Worm (Caenorhabditis elegans) whole organism, young adult: ENCODE measurements around the gene ufd-2.

Source experiments
- B0019.2 ChIP-seq: fragments of 200-800 bp; sonication (Bioruptor generic); conservative IDR thresholded peaks from 2 replicates; pipeline ENCODE4 v1.3.6; 2022; ENCODE audit warnings: missing genetic modification reagents, missing genetic modification characterization, missing compliant biosample characterization
- B0035.1 ChIP-seq: sonication (generic microtip); optimal IDR thresholded peaks from 2 replicates; lab custom pipeline; 2016; ENCODE audit warnings: missing genetic modification characterization, mild to moderate bottlenecking, missing compliant biosample characterization, missing genotype, missing genetic modification reagents
- C06A6.2 ChIP-seq: fragments of 200-800 bp; sonication (Bioruptor generic); conservative IDR thresholded peaks from 2 replicates; pipeline ENCODE4 v1.3.6; 2022; ENCODE audit warnings: missing genetic modification characterization, missing compliant biosample characterization
- F10E7.11 ChIP-seq: sonication (generic microtip); optimal IDR thresholded peaks from 2 replicates; lab custom pipeline; 2017; ENCODE audit warnings: mild to moderate bottlenecking, missing genetic modification characterization, moderate library complexity, missing compliant biosample characterization
- F22D6.2 ChIP-seq: sonication (generic microtip); optimal IDR thresholded peaks from 2 replicates; lab custom pipeline; 2016; ENCODE audit warnings: mild to moderate bottlenecking, missing genetic modification characterization, missing compliant biosample characterization
- F23B12.7 ChIP-seq: sonication (generic microtip); optimal IDR thresholded peaks from 2 replicates; lab custom pipeline; 2017; ENCODE audit warnings: missing genetic modification characterization, mild to moderate bottlenecking, missing compliant biosample characterization, antibody characterized with exemption, moderate library complexity; ENCODE audit not compliant: insufficient read depth
- F52B5.7 ChIP-seq: sonication (generic microtip); optimal IDR thresholded peaks from 2 replicates; lab custom pipeline; 2016; ENCODE audit warnings: mild to moderate bottlenecking, missing genetic modification characterization, missing compliant biosample characterization
- F55B11.4 ChIP-seq: sonication (generic microtip); optimal IDR thresholded peaks from 2 replicates; lab custom pipeline; 2016; ENCODE audit warnings: missing compliant biosample characterization, missing genetic modification characterization, borderline replicate concordance; ENCODE audit not compliant: insufficient read depth
- F57A8.1 ChIP-seq: fragments of 200-800 bp; sonication (Bioruptor generic); optimal IDR thresholded peaks from 2 replicates; lab custom pipeline; 2018; ENCODE audit warnings: mild to moderate bottlenecking, missing genetic modification characterization, moderate library complexity, missing compliant biosample characterization
- F57C9.4 ChIP-seq: sonication (generic microtip); optimal IDR thresholded peaks from 2 replicates; lab custom pipeline; 2017; ENCODE audit warnings: mild to moderate bottlenecking, missing genetic modification characterization, missing compliant biosample characterization
- K11D2.4 ChIP-seq: fragments of 200-800 bp; sonication (Bioruptor generic); IDR thresholded peaks from 2 replicates; pipeline ENCODE4 v1.3.6; 2022; ENCODE audit warnings: missing genetic modification reagents, missing genetic modification characterization, missing compliant biosample characterization
- K12H6.12 ChIP-seq: fragments of 200-800 bp; sonication (Bioruptor generic); optimal IDR thresholded peaks from 2 replicates; lab custom pipeline; 2018; ENCODE audit warnings: mild to moderate bottlenecking, missing genetic modification characterization, missing compliant biosample characterization
- T07F8.4 ChIP-seq: sonication (generic microtip); optimal IDR thresholded peaks from 2 replicates; lab custom pipeline; 2016; ENCODE audit warnings: mild to moderate bottlenecking, missing genetic modification characterization, moderate library complexity, missing compliant biosample characterization
- T26A5.8 ChIP-seq: sonication (generic microtip); optimal IDR thresholded peaks from 2 replicates; lab custom pipeline; 2016; ENCODE audit warnings: missing genetic modification characterization, missing compliant biosample characterization
- Y95B8A.8 ChIP-seq: fragments of 200-800 bp; sonication (Bioruptor generic); IDR thresholded peaks from 2 replicates; pipeline ENCODE4 v1.3.6; 2022; ENCODE audit warnings: missing genetic modification reagents, missing genetic modification characterization, missing compliant biosample characterization
- aptf-3 ChIP-seq: fragments of 200-800 bp; sonication (Bioruptor generic); IDR thresholded peaks from 2 replicates; pipeline ENCODE4 v1.3.6; 2022; ENCODE audit warnings: missing genetic modification characterization, missing compliant biosample characterization
- attf-5 ChIP-seq: fragments of 200-800 bp; sonication (Bioruptor generic); optimal IDR thresholded peaks from 2 replicates; lab custom pipeline; 2018; ENCODE audit warnings: mild to moderate bottlenecking, missing genetic modification characterization, missing compliant biosample characterization
- ceh-100 ChIP-seq: fragments of 200-800 bp; sonication (Bioruptor generic); IDR thresholded peaks from 2 replicates; pipeline ENCODE4 v1.3.6; 2022; ENCODE audit warnings: missing genetic modification reagents, missing genetic modification characterization, missing compliant biosample characterization
- ceh-58 ChIP-seq: fragments of 200-800 bp; sonication (Bioruptor generic); IDR thresholded peaks from 2 replicates; pipeline ENCODE4 v1.3.6; 2022; ENCODE audit warnings: missing genetic modification characterization, missing compliant biosample characterization
- ceh-79 ChIP-seq: sonication (generic microtip); optimal IDR thresholded peaks from 2 replicates; lab custom pipeline; 2017; ENCODE audit warnings: mild to moderate bottlenecking, missing genetic modification characterization, missing compliant biosample characterization
- chd-7 ChIP-seq: sonication (generic microtip); optimal IDR thresholded peaks from 2 replicates; lab custom pipeline; 2016; ENCODE audit warnings: mild to moderate bottlenecking, missing genetic modification characterization, moderate library complexity, missing compliant biosample characterization
- dpff-1 ChIP-seq: sonication (generic microtip); optimal IDR thresholded peaks from 2 replicates; lab custom pipeline; 2017; ENCODE audit warnings: mild to moderate bottlenecking, missing genetic modification characterization, missing compliant biosample characterization
- dpl-1 ChIP-seq: fragments of 150-350 bp; optimal IDR thresholded peaks from 2 replicates; lab custom pipeline; 2014; ENCODE audit warnings: missing biosample characterization, missing genetic modification reagents, missing genetic modification characterization
- egrh-3 ChIP-seq: fragments of 200-800 bp; sonication (Bioruptor generic); IDR thresholded peaks from 2 replicates; pipeline ENCODE4 v1.3.6; 2022; ENCODE audit warnings: missing genetic modification reagents, missing genetic modification characterization, missing compliant biosample characterization
- fkh-3 ChIP-seq: sonication (generic microtip); optimal IDR thresholded peaks from 2 replicates; lab custom pipeline; 2016; ENCODE audit warnings: mild to moderate bottlenecking, missing genetic modification characterization, missing compliant biosample characterization
- gei-17 ChIP-seq: fragments of 200-800 bp; sonication (Bioruptor generic); optimal IDR thresholded peaks from 2 replicates; lab custom pipeline; 2018; ENCODE audit warnings: mild to moderate bottlenecking, missing genetic modification characterization, missing compliant biosample characterization
- hlh-26 ChIP-seq: fragments of 200-800 bp; sonication (Bioruptor generic); conservative IDR thresholded peaks from 2 replicates; pipeline ENCODE4 v1.3.6; 2022; ENCODE audit warnings: missing genetic modification reagents, missing genetic modification characterization, missing compliant biosample characterization
- hmg-1.2 ChIP-seq: fragments of 200-800 bp; sonication (Bioruptor generic); IDR thresholded peaks from 2 replicates; pipeline ENCODE4 v1.3.6; 2022; ENCODE audit warnings: missing genetic modification reagents, missing genetic modification characterization, missing compliant biosample characterization
- let-526 ChIP-seq: fragments of 200-800 bp; sonication (Bioruptor generic); IDR thresholded peaks from 2 replicates; pipeline ENCODE4 v1.3.6; 2022; ENCODE audit warnings: missing genetic modification reagents, missing genetic modification characterization, missing compliant biosample characterization
- lin-54 ChIP-seq: fragments of 200-800 bp; sonication (Bioruptor generic); optimal IDR thresholded peaks from 2 replicates; lab custom pipeline; 2018; ENCODE audit warnings: mild to moderate bottlenecking, missing genetic modification characterization, missing compliant biosample characterization
- lsl-1 ChIP-seq: fragments of 200-800 bp; sonication (Bioruptor generic); optimal IDR thresholded peaks from 2 replicates; lab custom pipeline; 2018; ENCODE audit warnings: mild to moderate bottlenecking, missing genetic modification characterization, moderate library complexity, missing compliant biosample characterization
- lsy-27 ChIP-seq: sonication (generic microtip); optimal IDR thresholded peaks from 2 replicates; lab custom pipeline; 2017; ENCODE audit warnings: missing genetic modification characterization, mild to moderate bottlenecking, missing compliant biosample characterization, antibody characterized with exemption, missing genotype, borderline replicate concordance; ENCODE audit not compliant: insufficient read depth
- madf-10 ChIP-seq: sonication (generic microtip); optimal IDR thresholded peaks from 2 replicates; lab custom pipeline; 2016; ENCODE audit warnings: mild to moderate bottlenecking, missing genetic modification characterization, missing compliant biosample characterization
- madf-3 ChIP-seq: fragments of 200-800 bp; sonication (Bioruptor generic); IDR thresholded peaks from 2 replicates; pipeline ENCODE4 v1.3.6; 2022; ENCODE audit warnings: missing genetic modification reagents, missing genetic modification characterization, missing compliant biosample characterization
- madf-6 ChIP-seq: fragments of 200-800 bp; sonication (Bioruptor generic); IDR thresholded peaks from 2 replicates; pipeline ENCODE4 v1.3.6; 2022; ENCODE audit warnings: missing genetic modification reagents, missing genetic modification characterization, missing compliant biosample characterization
- mel-28 ChIP-seq: sonication (generic microtip); optimal IDR thresholded peaks from 2 replicates; lab custom pipeline; 2016; ENCODE audit warnings: borderline replicate concordance, mild to moderate bottlenecking, missing genetic modification characterization, missing compliant biosample characterization
- mxl-1 ChIP-seq: sonication (generic microtip); optimal IDR thresholded peaks from 2 replicates; lab custom pipeline; 2016; ENCODE audit warnings: missing genetic modification characterization, missing compliant biosample characterization
- nfya-2 ChIP-seq: fragments of 200-800 bp; sonication (Bioruptor generic); IDR thresholded peaks from 2 replicates; pipeline ENCODE4 v1.3.6; 2022; ENCODE audit warnings: missing genetic modification reagents, missing genetic modification characterization, missing compliant biosample characterization
- pbrm-1 ChIP-seq: fragments of 200-800 bp; sonication (Bioruptor generic); IDR thresholded peaks from 2 replicates; pipeline ENCODE4 v1.3.6; 2022; ENCODE audit warnings: missing genetic modification reagents, missing genetic modification characterization, missing compliant biosample characterization
- rpc-1 ChIP-seq, 2 experiments: fragments of 150-350 bp in 1 of 2; sonication (generic microtip) in 1 of 2; optimal IDR thresholded peaks; 2 replicates each; lab custom pipeline; 2014 to 2018; ENCODE audit warnings: missing biosample characterization in 1 of 2, missing genetic modification characterization in 1 of 2, missing genetic modification reagents in 1 of 2, missing genotype in 1 of 2
- sdz-38 ChIP-seq: sonication (generic microtip); optimal IDR thresholded peaks from 2 replicates; lab custom pipeline; 2016; ENCODE audit warnings: missing genotype, missing genetic modification characterization, missing compliant biosample characterization
- snpc-1.3 ChIP-seq: sonication (generic microtip); optimal IDR thresholded peaks from 2 replicates; lab custom pipeline; 2017; ENCODE audit warnings: missing genetic modification characterization, mild to moderate bottlenecking, missing compliant biosample characterization, antibody characterized with exemption, moderate library complexity, missing genotype, missing genetic modification reagents; ENCODE audit not compliant: insufficient read depth
- tbp1 ChIP-seq: fragments of 200-800 bp; sonication (Bioruptor generic); optimal IDR thresholded peaks from 2 replicates; lab custom pipeline; 2018; ENCODE audit warnings: mild to moderate bottlenecking, missing genetic modification characterization, missing compliant biosample characterization
- tbx-9 ChIP-seq: sonication (generic microtip); optimal IDR thresholded peaks from 2 replicates; lab custom pipeline; 2016; ENCODE audit warnings: borderline replicate concordance, missing genetic modification characterization, inconsistent platforms, missing compliant biosample characterization
- unc-130 ChIP-seq: sonication (generic microtip); optimal IDR thresholded peaks from 2 replicates; lab custom pipeline; 2016; ENCODE audit warnings: missing genetic modification reagents, missing genetic modification characterization, missing compliant biosample characterization
- zim-3 ChIP-seq: sonication (generic microtip); optimal IDR thresholded peaks from 2 replicates; lab custom pipeline; 2017; ENCODE audit warnings: mild to moderate bottlenecking, missing genetic modification characterization, moderate library complexity, missing compliant biosample characterization
- ztf-18 ChIP-seq: sonication (generic microtip); optimal IDR thresholded peaks from 2 replicates; lab custom pipeline; 2016; ENCODE audit warnings: missing genotype, mild to moderate bottlenecking, missing genetic modification characterization, missing compliant biosample characterization
- ztf-6 ChIP-seq: fragments of 200-800 bp; sonication (Bioruptor generic); IDR thresholded peaks from 2 replicates; pipeline ENCODE4 v1.3.6; 2022; ENCODE audit warnings: missing genetic modification reagents, missing genetic modification characterization, missing compliant biosample characterization

The ufd-2 gene

DNA sequence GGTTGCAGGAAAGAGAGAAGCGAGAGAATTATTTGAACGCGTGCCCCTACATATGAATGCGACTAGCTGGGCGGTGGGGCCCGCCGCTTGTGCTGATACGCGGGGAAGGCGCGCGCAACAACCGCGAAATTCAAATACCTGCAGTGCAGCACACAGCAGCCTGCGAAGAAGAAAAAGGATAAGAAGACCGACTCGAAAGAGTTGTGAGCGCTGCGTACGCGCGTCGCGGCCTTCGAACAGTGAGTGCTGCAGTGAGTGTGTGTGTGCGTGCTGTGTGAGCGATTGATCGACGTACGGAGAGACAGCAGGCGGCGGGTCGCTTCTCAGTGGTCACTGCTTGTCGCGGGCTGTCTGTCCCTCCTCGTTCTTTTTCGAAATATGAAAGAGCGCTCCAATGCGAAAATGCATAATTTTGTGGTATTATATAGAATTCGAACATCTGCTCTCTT lies 34.3 kb upstream of the ufd-2 start (continued):
- TF ChIP-seq F55B11.4 (tag; lab: Kevin White, UChicago) (no peak), egrh-3 (GFP tag; lab: Robert Waterston, UW) (peak; percentile 88), unc-130 (GFP tag; lab: Kevin White, UChicago) (peak; percentile 21), C06A6.2 (GFP tag; lab: Robert Waterston, UW) (peak; percentile 74), pbrm-1 (GFP tag; lab: Robert Waterston, UW) (peak; percentile 65), K12H6.12 (tag; lab: Kevin White, UChicago) (peak; percentile 98), sdz-38 (tag; lab: Kevin White, UChicago) (no peak), hlh-26 (GFP tag; lab: Robert Waterston, UW) (no peak), zim-3 (tag; lab: Kevin White, UChicago) (peak; percentile 47), mxl-1 (tag; lab: Kevin White, UChicago) (no peak), T26A5.8 (peak; percentile 18), F10E7.11 (tag; lab: Kevin White, UChicago) (peak; percentile 23), madf-10 (tag; lab: Kevin White, UChicago) (peak; percentile 90), F57A8.1 (GFP tag; lab: Kevin White, UChicago) (no peak), nfya-2 (GFP tag; lab: Robert Waterston, UW) (no peak), snpc-1.3 (no peak), gei-17 (peak; percentile 76), B0019.2 (GFP tag; lab: Robert Waterston, UW) (no peak), fkh-3 (no peak), B0035.1 (tag; lab: Kevin White, UChicago) (peak; percentile 52), F52B5.7 (tag; lab: Kevin White, UChicago) (peak; percentile 81), F23B12.7 (tag; lab: Kevin White, UChicago) (peak; percentile 22), ceh-79 (tag; lab: Kevin White, UChicago) (no peak), aptf-3 (no peak), rpc-1 (optimal IDR thresholded peaks at IDR 0.05; lab: Kevin White, UChicago) (no peak), rpc-1 (tag; optimal IDR thresholded peaks at IDR 0.05; lab: Kevin White, UChicago) (no peak), chd-7 (tag; lab: Kevin White, UChicago) (peak; percentile 91), madf-3 (GFP tag; lab: Robert Waterston, UW) (peak; percentile 72; the same call in 1 of the 2 replicates), lsy-27 (tag; lab: Kevin White, UChicago) (no peak), mel-28 (no peak), lsl-1 (GFP tag; lab: Kevin White, UChicago) (peak; percentile 22), ztf-6 (GFP tag; lab: Robert Waterston, UW) (peak; percentile 75; the same call in 1 of the 2 replicates), let-526 (GFP tag; lab: Robert Waterston, UW) (peak; percentile 88), attf-5 (GFP tag; lab: Kevin White, UChicago) (peak; percentile 98), hmg-1.2 (GFP tag; lab: Robert Waterston, UW) (peak; percentile 68), tbp1 (GFP tag; lab: Kevin White, UChicago) (peak; percentile 64), dpl-1 (no peak), dpff-1 (no peak), ceh-100 (GFP tag; lab: Robert Waterston, UW) (peak; percentile 69), ceh-58 (GFP tag; lab: Robert Waterston, UW) (no peak), Y95B8A.8 (peak; percentile 56; the same call in 1 of the 2 replicates), F22D6.2 (peak; percentile 70), T07F8.4 (peak; percentile 46), F57C9.4 (tag; lab: Kevin White, UChicago) (no peak), lin-54 (GFP tag; lab: Kevin White, UChicago) (peak; percentile 78), tbx-9 (tag; lab: Kevin White, UChicago) (no peak), K11D2.4 (peak; percentile 93), madf-6 (peak; percentile 38; the same call in 1 of the 2 replicates), ztf-18 (tag; lab: Kevin White, UChicago) (peak; percentile 78)
